Fruit fly (Drosophila melanogaster) whole organism, embryonic: ENCODE results near the gene CG33325.

ENCODE experiments used
- Adf1 ChIP-seq: fragments of 200-800 bp; sonication (Bioruptor generic); IDR thresholded peaks from 2 replicates; pipeline ENCODE4 v1.3.6; 2022; ENCODE audit warnings: missing biosample characterization, missing genetic modification characterization
- Bdp1 ChIP-seq: fragments of 200-800 bp; sonication (Bioruptor generic); optimal IDR thresholded peaks from 3 replicates; lab custom pipeline; 2016; ENCODE audit warnings: missing biosample characterization, missing genetic modification characterization
- Blimp-1 ChIP-seq: fragments of 200-800 bp; sonication (Bioruptor generic); optimal IDR thresholded peaks from 3 replicates; lab custom pipeline; 2018; ENCODE audit warnings: missing biosample characterization, missing genetic modification characterization, mild to moderate bottlenecking, moderate library complexity, missing genetic modification reagents
- CG10321 ChIP-seq: fragments of 200-800 bp; sonication (Bioruptor generic); IDR thresholded peaks from 2 replicates; pipeline ENCODE4 v1.3.6; 2022; ENCODE audit warnings: missing biosample characterization, missing genetic modification characterization
- CG10462 ChIP-seq: fragments of 200-800 bp; sonication (Bioruptor generic); optimal IDR thresholded peaks from 2 replicates; lab custom pipeline; 2016; ENCODE audit warnings: missing biosample characterization, missing genetic modification characterization
- CG10543 ChIP-seq: fragments of 200-800 bp; sonication (Bioruptor generic); optimal IDR thresholded peaks from 3 replicates; lab custom pipeline; 2017; ENCODE audit warnings: missing biosample characterization, mild to moderate bottlenecking, missing genetic modification characterization, moderate library complexity
- CG11560 ChIP-seq: fragments of 200-800 bp; sonication (Bioruptor generic); IDR thresholded peaks from 3 replicates; pipeline ENCODE4 v1.3.6; 2022; ENCODE audit warnings: missing biosample characterization, missing genetic modification characterization
- CG13775 ChIP-seq: fragments of 200-800 bp; sonication (Bioruptor generic); optimal IDR thresholded peaks from 3 replicates; lab custom pipeline; 2017; ENCODE audit warnings: missing biosample characterization, mild to moderate bottlenecking, missing genetic modification characterization
- CG15011 ChIP-seq: fragments of 200-800 bp; sonication (Bioruptor generic); optimal IDR thresholded peaks from 3 replicates; lab custom pipeline; 2018; ENCODE audit warnings: missing biosample characterization, mild to moderate bottlenecking, missing genetic modification characterization
- CG15269 ChIP-seq: fragments of 200-800 bp; sonication (Bioruptor generic); optimal IDR thresholded peaks from 2 replicates; lab custom pipeline; 2018; ENCODE audit warnings: missing biosample characterization, mild to moderate bottlenecking, missing genetic modification characterization, moderate library complexity
- CG15696 ChIP-seq: fragments of 200-800 bp; sonication (Bioruptor generic); optimal IDR thresholded peaks from 2 replicates; lab custom pipeline; 2019; ENCODE audit warnings: missing biosample characterization, mild to moderate bottlenecking, missing genetic modification characterization, moderate library complexity
- CG17186 ChIP-seq: fragments of 200-800 bp; sonication (Bioruptor generic); optimal IDR thresholded peaks from 3 replicates; lab custom pipeline; 2017; ENCODE audit warnings: missing biosample characterization, missing genetic modification reagents, missing genetic modification characterization
- CG2116 ChIP-seq: fragments of 200-800 bp; sonication (Bioruptor generic); optimal IDR thresholded peaks from 3 replicates; lab custom pipeline; 2018; ENCODE audit warnings: missing biosample characterization, mild to moderate bottlenecking, missing genetic modification characterization
- CG3163 ChIP-seq: fragments of 200-800 bp; sonication (Bioruptor generic); optimal IDR thresholded peaks from 3 replicates; lab custom pipeline; 2016; ENCODE audit warnings: missing biosample characterization, missing genetic modification characterization
- CG3281 ChIP-seq: fragments of 200-800 bp; sonication (Bioruptor generic); optimal IDR thresholded peaks from 3 replicates; lab custom pipeline; 2017; ENCODE audit warnings: missing biosample characterization, mild to moderate bottlenecking, missing genetic modification characterization
- CG34422 ChIP-seq: fragments of 200-800 bp; sonication (Bioruptor generic); IDR thresholded peaks from 3 replicates; pipeline ENCODE4 v1.3.6; 2022; ENCODE audit warnings: missing biosample characterization, missing genetic modification characterization
- CG3847 ChIP-seq: fragments of 200-800 bp; sonication (Bioruptor generic); IDR thresholded peaks from 2 replicates; pipeline ENCODE4 v1.3.6; 2022; ENCODE audit warnings: missing biosample characterization, missing genetic modification characterization
- CG4282 ChIP-seq: fragments of 200-800 bp; sonication (Bioruptor generic); optimal IDR thresholded peaks from 2 replicates; lab custom pipeline; 2016; ENCODE audit warnings: missing biosample characterization, missing genetic modification characterization
- CG4617 ChIP-seq: fragments of 200-800 bp; sonication (Bioruptor generic); optimal IDR thresholded peaks from 3 replicates; lab custom pipeline; 2016; ENCODE audit warnings: missing biosample characterization, missing genetic modification characterization, borderline replicate concordance
- CG5180 ChIP-seq: fragments of 200-800 bp; sonication (Bioruptor generic); optimal IDR thresholded peaks from 3 replicates; lab custom pipeline; 2017; ENCODE audit warnings: missing biosample characterization, missing genetic modification characterization, mild to moderate bottlenecking, moderate library complexity, missing genetic modification reagents
- CG7372 ChIP-seq: fragments of 200-800 bp; sonication (Bioruptor generic); IDR thresholded peaks from 2 replicates; pipeline ENCODE4 v1.3.6; 2022; ENCODE audit warnings: missing biosample characterization, missing genetic modification characterization
- CHES-1-like ChIP-seq: fragments of 200-800 bp; sonication (Bioruptor generic); optimal IDR thresholded peaks from 2 replicates; lab custom pipeline; 2016; ENCODE audit warnings: missing biosample characterization, missing genetic modification characterization
- D19B ChIP-seq: fragments of 200-800 bp; sonication (Bioruptor generic); optimal IDR thresholded peaks from 2 replicates; lab custom pipeline; 2017; ENCODE audit warnings: missing biosample characterization, mild to moderate bottlenecking, missing genetic modification characterization
- Dip3 ChIP-seq: fragments of 200-800 bp; sonication (Bioruptor generic); optimal IDR thresholded peaks from 3 replicates; lab custom pipeline; 2016; ENCODE audit warnings: missing biosample characterization, missing genetic modification characterization
- Doc2 ChIP-seq: fragments of 200-800 bp; sonication (Bioruptor generic); IDR thresholded peaks from 2 replicates; pipeline ENCODE4 v1.3.6; 2022; ENCODE audit warnings: missing biosample characterization, missing genetic modification characterization
- Eip74EF ChIP-seq, 2 experiments: fragments of 200-800 bp in 1 of 2; fragments of >200 bp in 1 of 2; sonication (Bioruptor generic) in 1 of 2; optimal IDR thresholded peaks; 2 replicates each; lab custom pipeline; 2017 to 2019; ENCODE audit warnings: missing biosample characterization in 2 of 2, missing genetic modification characterization in 2 of 2, mild to moderate bottlenecking in 1 of 2, moderate library complexity in 1 of 2
- Elba2 ChIP-seq: fragments of 200-800 bp; sonication (Bioruptor generic); optimal IDR thresholded peaks from 3 replicates; lab custom pipeline; 2016; ENCODE audit warnings: missing biosample characterization, missing genetic modification characterization
- Hand ChIP-seq: fragments of 200-800 bp; sonication (Bioruptor generic); optimal IDR thresholded peaks from 2 replicates; lab custom pipeline; 2017; ENCODE audit warnings: mild to moderate bottlenecking, missing biosample characterization, missing genetic modification reagents, missing genetic modification characterization
- Nf-YA ChIP-seq: fragments of 200-800 bp; sonication (Bioruptor generic); IDR thresholded peaks from 2 replicates; pipeline ENCODE4 v1.3.6; 2022; ENCODE audit warnings: missing biosample characterization, missing genetic modification characterization
- Nf-YC ChIP-seq: fragments of 200-800 bp; optimal IDR thresholded peaks from 3 replicates; lab custom pipeline; 2019; ENCODE audit warnings: missing biosample characterization, mild to moderate bottlenecking, missing genetic modification characterization, moderate library complexity
- Oli ChIP-seq: fragments of 200-800 bp; sonication (Bioruptor generic); optimal IDR thresholded peaks from 2 replicates; lab custom pipeline; 2018; ENCODE audit warnings: missing biosample characterization, mild to moderate bottlenecking, missing genetic modification characterization, moderate library complexity
- Pdp1 ChIP-seq, 2 experiments: fragments of 200-800 bp; sonication (Bioruptor generic); optimal IDR thresholded peaks; 3 replicates each; lab custom pipeline; 2016; ENCODE audit warnings: missing biosample characterization in 2 of 2, missing genetic modification characterization in 2 of 2, mild to moderate bottlenecking in 1 of 2, moderate library complexity in 1 of 2
- Ptx1 ChIP-seq: fragments of 200-800 bp; sonication (Bioruptor generic); IDR thresholded peaks from 2 replicates; pipeline ENCODE4 v1.3.6; 2022; ENCODE audit warnings: missing biosample characterization, missing genetic modification characterization
- Sry-δ ChIP-seq: fragments of 200-800 bp; sonication (Bioruptor generic); optimal IDR thresholded peaks from 2 replicates; lab custom pipeline; 2016; ENCODE audit warnings: missing biosample characterization, missing genetic modification characterization
- ab ChIP-seq: fragments of 200-800 bp; sonication (Bioruptor generic); optimal IDR thresholded peaks from 2 replicates; lab custom pipeline; 2016; ENCODE audit warnings: missing biosample characterization, missing genetic modification characterization
- bowl ChIP-seq: fragments of 200-800 bp; sonication (Bioruptor generic); IDR thresholded peaks from 2 replicates; pipeline ENCODE4 v1.3.6; 2022; ENCODE audit warnings: missing biosample characterization, missing genetic modification characterization
- bsh ChIP-seq, 2 experiments: fragments of 200-800 bp; sonication (Bioruptor generic); optimal IDR thresholded peaks; 2 replicates each; lab custom pipeline; 2017 to 2018; ENCODE audit warnings: mild to moderate bottlenecking in 2 of 2, missing biosample characterization in 2 of 2, missing genetic modification characterization in 2 of 2, moderate library complexity in 1 of 2
- cato ChIP-seq: fragments of 200-800 bp; sonication (Bioruptor generic); optimal IDR thresholded peaks from 2 replicates; lab custom pipeline; 2016; ENCODE audit warnings: missing biosample characterization, missing genetic modification characterization, borderline replicate concordance
- chm ChIP-seq: fragments of 200-800 bp; sonication (Bioruptor generic); IDR thresholded peaks from 2 replicates; pipeline ENCODE4 v1.3.6; 2022; ENCODE audit warnings: missing biosample characterization, missing genetic modification characterization
- crc ChIP-seq: fragments of 200-800 bp; sonication (Bioruptor generic); optimal IDR thresholded peaks from 2 replicates; lab custom pipeline; 2016; ENCODE audit warnings: missing biosample characterization, missing genetic modification characterization
- dysf ChIP-seq: fragments of 200-800 bp; sonication (Bioruptor generic); IDR thresholded peaks from 3 replicates; pipeline ENCODE4 v1.3.6; 2022; ENCODE audit warnings: missing biosample characterization, missing genetic modification characterization
- fd3F ChIP-seq: fragments of 200-800 bp; sonication (Bioruptor generic); optimal IDR thresholded peaks from 2 replicates; lab custom pipeline; 2018; ENCODE audit warnings: missing biosample characterization, mild to moderate bottlenecking, missing genetic modification characterization, moderate library complexity
- gt ChIP-seq: fragments of 200-800 bp; sonication (Bioruptor generic); IDR thresholded peaks from 2 replicates; pipeline ENCODE4 v1.3.6; 2022; ENCODE audit warnings: missing biosample characterization, missing genetic modification characterization
- ken ChIP-seq: fragments of 200-800 bp; sonication (Bioruptor generic); IDR thresholded peaks from 3 replicates; pipeline ENCODE4 v1.3.6; 2022; ENCODE audit warnings: missing biosample characterization, missing genetic modification characterization
- maf-S ChIP-seq: fragments of 200-800 bp; sonication (Bioruptor generic); optimal IDR thresholded peaks from 2 replicates; lab custom pipeline; 2016; ENCODE audit warnings: missing biosample characterization, missing genetic modification characterization
- oc ChIP-seq: fragments of 200-800 bp; sonication (Bioruptor generic); optimal IDR thresholded peaks from 2 replicates; lab custom pipeline; 2018; ENCODE audit warnings: missing biosample characterization, mild to moderate bottlenecking, missing genetic modification characterization, moderate library complexity
- pan ChIP-seq, 4 experiments: fragments of >200 bp in 3 of 4; fragments of 200-800 bp in 1 of 4; sonication (Bioruptor generic) in 1 of 4; optimal IDR thresholded peaks in 3 of 4; IDR thresholded peaks in 1 of 4; 2 replicates each; pipeline versions ENCODE4 v1.3.6 to Lab custom; 2017 to 2022; ENCODE audit warnings: missing biosample characterization in 2 of 4, missing genetic modification characterization in 2 of 4, mixed read lengths in 1 of 4
- pros ChIP-seq: fragments of 200-800 bp; sonication (Bioruptor generic); optimal IDR thresholded peaks from 3 replicates; lab custom pipeline; 2019; ENCODE audit warnings: missing biosample characterization, mild to moderate bottlenecking, missing genetic modification characterization, moderate library complexity
- sens-2 ChIP-seq: fragments of 200-800 bp; sonication (Bioruptor generic); IDR thresholded peaks from 2 replicates; pipeline ENCODE4 v1.3.6; 2022; ENCODE audit warnings: missing biosample characterization, missing genetic modification characterization
- zfh2 ChIP-seq: fragments of 200-800 bp; sonication (Bioruptor generic); optimal IDR thresholded peaks from 2 replicates; lab custom pipeline; 2016; ENCODE audit warnings: missing biosample characterization, missing genetic modification characterization

The CG33325 gene

DNA sequence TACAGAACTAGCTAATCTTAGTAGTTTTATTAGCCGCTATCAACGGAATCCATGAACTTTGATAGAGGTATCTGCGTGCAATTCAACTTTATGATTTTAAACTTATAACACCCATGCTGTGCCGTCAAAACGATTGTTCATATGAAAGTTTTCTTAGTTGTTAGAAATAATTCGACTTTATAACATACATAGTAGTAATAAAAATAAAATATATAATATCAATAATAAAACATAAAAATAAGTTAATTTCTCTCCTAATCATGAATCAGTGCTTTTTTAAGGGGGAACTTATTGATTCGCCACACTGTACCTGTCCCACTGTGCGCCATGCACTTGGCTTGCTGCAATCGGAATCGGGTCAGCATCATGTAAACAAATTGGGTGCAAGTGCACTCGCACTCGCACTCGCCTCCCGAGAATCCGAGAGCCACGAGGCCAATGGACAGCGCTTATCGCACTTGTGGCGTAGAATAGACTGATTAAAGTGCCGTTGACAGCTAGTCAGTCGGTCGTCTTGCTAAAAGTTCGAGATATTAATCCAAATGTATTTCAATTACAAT is 32.1 kb upstream of the CG33325 start (continued):
- TF ChIP-seq Blimp-1 (GFP tag; lab: Kevin White, UChicago) (peak; percentile 20), pan (optimal IDR thresholded peaks at IDR 0.05; lab: Kevin White, UChicago) (no peak), pan (GFP tag; optimal IDR thresholded peaks at IDR 0.05 in 1 of 2, IDR thresholded peaks at IDR 0.05 in 1 of 2) (no peak), Sry-δ (no peak), Dip3 (no peak), CG7372 (no peak), CG2116 (GFP tag; lab: Kevin White, UChicago) (no peak), ab (GFP tag; lab: Kevin White, UChicago) (no peak), CG3847 (GFP tag; lab: Robert Waterston, UW) (0 out of 2 replicates have a peak, but pooled peaks have one; percentile 15), Elba2 (GFP tag; lab: Kevin White, UChicago) (no peak), Nf-YA (GFP tag; lab: Robert Waterston, UW) (no peak), crc (GFP tag; lab: Kevin White, UChicago) (no peak), CG11560 (no peak), Oli (tag; lab: Kevin White, UChicago) (peak; percentile 45), CG15011 (GFP tag; lab: Kevin White, UChicago) (no peak), CG10321 (no peak), CG17186 (GFP tag; lab: Kevin White, UChicago) (no peak), bowl (GFP tag; lab: Robert Waterston, UW) (0 out of 2 replicates have a peak, but pooled peaks have one; percentile 12), cato (GFP tag; lab: Kevin White, UChicago) (no peak), CG10543 (GFP tag; lab: Kevin White, UChicago) (no peak), oc (no peak), Pdp1 (GFP tag; optimal IDR thresholded peaks at IDR 0.05; lab: Kevin White, UChicago) (no peak), CG5180 (GFP tag; lab: Kevin White, UChicago) (no peak), Ptx1 (GFP tag; lab: Robert Waterston, UW) (peak; percentile 32; the same call in 1 of the 2 replicates), CG3281 (GFP tag; lab: Kevin White, UChicago) (no peak), CG3163 (GFP tag; lab: Kevin White, UChicago) (peak; percentile 1), dysf (GFP tag; lab: Robert Waterston, UW) (no peak), bsh (GFP tag; optimal IDR thresholded peaks at IDR 0.05; lab: Kevin White, UChicago) (peak in 1 of 2 experiments; percentile 50), Nf-YC (tag; lab: Kevin White, UChicago) (no peak), Adf1 (no peak), zfh2 (GFP tag; lab: Kevin White, UChicago) (no peak), D19B (GFP tag; lab: Kevin White, UChicago) (no peak), CG4617 (GFP tag; lab: Kevin White, UChicago) (no peak), maf-S (no peak), Bdp1 (GFP tag; lab: Kevin White, UChicago) (no peak), sens-2 (peak; percentile 60; the same call in 1 of the 2 replicates), CG13775 (no peak), fd3F (no peak), ken (no peak), gt (GFP tag; lab: Robert Waterston, UW) (no peak), CG15269 (tag; lab: Kevin White, UChicago) (peak; percentile 9), CG15696 (tag; lab: Kevin White, UChicago) (no peak), Eip74EF (GFP tag; optimal IDR thresholded peaks at IDR 0.05; lab: Kevin White, UChicago) (no peak), pros (GFP tag; lab: Kevin White, UChicago) (no peak), chm (no peak), CG4282 (GFP tag; lab: Kevin White, UChicago) (no peak), Hand (GFP tag; lab: Kevin White, UChicago) (no peak), CHES-1-like (GFP tag; lab: Kevin White, UChicago) (no peak), CG34422 (no peak), Doc2 (no peak), CG10462 (GFP tag; lab: Kevin White, UChicago) (no peak)
